Worm (Caenorhabditis elegans) whole organism, late embryonic: ENCODE measurements around the gene nlp-14.

Experiments
- ama-1 ChIP-seq: fragments of 150-350 bp; optimal IDR thresholded peaks from 2 replicates; lab custom pipeline; 2014
- nhr-11 ChIP-seq: fragments of 150-350 bp; optimal IDR thresholded peaks from 2 replicates; lab custom pipeline; 2014; ENCODE audit warnings: missing biosample characterization, missing genetic modification characterization
- pha-4 ChIP-seq: fragments of 150-350 bp; optimal IDR thresholded peaks from 2 replicates; lab custom pipeline; 2018; ENCODE audit warnings: missing biosample characterization, missing genetic modification reagents, missing genetic modification characterization
- tbx-2 ChIP-seq: sonication (generic microtip); optimal IDR thresholded peaks from 2 replicates; lab custom pipeline; 2016; ENCODE audit warnings: missing genetic modification characterization, missing compliant biosample characterization

- TF ChIP-seq ama-1 (lab: Kevin White, UChicago) (no peak), nhr-11 (tag; lab: Kevin White, UChicago) (no peak), tbx-2 (no peak), pha-4 (tag; lab: Kevin White, UChicago) (no peak)
Observed at ce11 chrX:8926865-8927264, 7.6 kb upstream of the nlp-14 start.
